Worm (Caenorhabditis elegans) whole organism, young adult: ENCODE results near the gene F35G2.3.
A peak's percentile ranks its signal among the peaks of the same experiment; 100 is the strongest.

ENCODE experiments used
- B0019.2 ChIP-seq: fragments of 200-800 bp; sonication (Bioruptor generic); conservative IDR thresholded peaks from 2 replicates; pipeline ENCODE4 v1.3.6; 2022; ENCODE audit warnings: missing genetic modification reagents, missing genetic modification characterization, missing compliant biosample characterization
- B0035.1 ChIP-seq: sonication (generic microtip); optimal IDR thresholded peaks from 2 replicates; lab custom pipeline; 2016; ENCODE audit warnings: missing genetic modification characterization, mild to moderate bottlenecking, missing compliant biosample characterization, missing genotype, missing genetic modification reagents
- B0261.1 ChIP-seq: sonication (generic microtip); optimal IDR thresholded peaks from 2 replicates; lab custom pipeline; 2016; ENCODE audit warnings: mild to moderate bottlenecking, missing genetic modification characterization, moderate library complexity, missing compliant biosample characterization
- B0336.3 ChIP-seq: fragments of 200-800 bp; sonication (Bioruptor generic); IDR thresholded peaks from 2 replicates; pipeline ENCODE4 v1.3.6; 2022; ENCODE audit warnings: missing genetic modification characterization, missing compliant biosample characterization
- F52B5.7 ChIP-seq: sonication (generic microtip); optimal IDR thresholded peaks from 2 replicates; lab custom pipeline; 2016; ENCODE audit warnings: mild to moderate bottlenecking, missing genetic modification characterization, missing compliant biosample characterization
- F55B11.4 ChIP-seq: sonication (generic microtip); optimal IDR thresholded peaks from 2 replicates; lab custom pipeline; 2016; ENCODE audit warnings: missing compliant biosample characterization, missing genetic modification characterization, borderline replicate concordance; ENCODE audit not compliant: insufficient read depth
- F57C9.4 ChIP-seq: sonication (generic microtip); optimal IDR thresholded peaks from 2 replicates; lab custom pipeline; 2017; ENCODE audit warnings: mild to moderate bottlenecking, missing genetic modification characterization, missing compliant biosample characterization
- Y53F4B.3 ChIP-seq: fragments of 200-800 bp; sonication (Bioruptor generic); IDR thresholded peaks from 2 replicates; pipeline ENCODE4 v1.3.6; 2022; ENCODE audit warnings: missing genetic modification reagents, missing genetic modification characterization, missing compliant biosample characterization
- Y56A3A.18 ChIP-seq: fragments of 200-800 bp; sonication (Bioruptor generic); IDR thresholded peaks from 2 replicates; pipeline ENCODE4 v1.3.6; 2022; ENCODE audit warnings: missing genetic modification reagents, missing genetic modification characterization, missing compliant biosample characterization
- Y95B8A.8 ChIP-seq: fragments of 200-800 bp; sonication (Bioruptor generic); IDR thresholded peaks from 2 replicates; pipeline ENCODE4 v1.3.6; 2022; ENCODE audit warnings: missing genetic modification reagents, missing genetic modification characterization, missing compliant biosample characterization
- ama-1 ChIP-seq, 3 experiments: fragments of 150-350 bp in 1 of 3; sonication (generic microtip) in 2 of 3; optimal IDR thresholded peaks; 2 replicates each; lab custom pipeline; 2014 to 2018; ENCODE audit warnings: missing biosample characterization in 2 of 3, missing genetic modification characterization in 2 of 3, missing genetic modification reagents in 2 of 3
- aptf-2 ChIP-seq: fragments of 200-800 bp; sonication (Bioruptor generic); conservative IDR thresholded peaks from 2 replicates; pipeline ENCODE4 v1.3.6; 2022; ENCODE audit warnings: missing genetic modification reagents, missing genetic modification characterization, missing compliant biosample characterization
- atf-7 ChIP-seq: sonication (generic microtip); optimal IDR thresholded peaks from 2 replicates; lab custom pipeline; 2017; ENCODE audit warnings: mild to moderate bottlenecking, missing genetic modification characterization, missing compliant biosample characterization
- ccch-3 ChIP-seq: fragments of 200-800 bp; sonication (Bioruptor generic); optimal IDR thresholded peaks from 2 replicates; lab custom pipeline; 2018; ENCODE audit warnings: mild to moderate bottlenecking, missing genetic modification characterization, missing compliant biosample characterization
- ceh-100 ChIP-seq: fragments of 200-800 bp; sonication (Bioruptor generic); IDR thresholded peaks from 2 replicates; pipeline ENCODE4 v1.3.6; 2022; ENCODE audit warnings: missing genetic modification reagents, missing genetic modification characterization, missing compliant biosample characterization
- ceh-27 ChIP-seq: fragments of 200-800 bp; sonication (Bioruptor generic); optimal IDR thresholded peaks from 2 replicates; lab custom pipeline; 2018; ENCODE audit warnings: mild to moderate bottlenecking, missing genetic modification characterization, moderate library complexity, missing compliant biosample characterization
- die-1 ChIP-seq: sonication (generic microtip); optimal IDR thresholded peaks from 2 replicates; lab custom pipeline; 2016; ENCODE audit warnings: missing genotype, mild to moderate bottlenecking, missing genetic modification characterization, missing compliant biosample characterization
- egl-18 ChIP-seq: fragments of 200-800 bp; sonication (Bioruptor generic); IDR thresholded peaks from 2 replicates; pipeline ENCODE4 v1.3.6; 2022; ENCODE audit warnings: missing genetic modification reagents, missing genetic modification characterization, missing compliant biosample characterization
- him-1 ChIP-seq: sonication (generic microtip); optimal IDR thresholded peaks from 2 replicates; lab custom pipeline; 2016; ENCODE audit warnings: missing genotype, missing genetic modification reagents, missing genetic modification characterization, missing compliant biosample characterization
- let-607 ChIP-seq, 2 experiments: fragments of 200-800 bp in 1 of 2; sonication (Bioruptor generic) in 1 of 2; sonication (generic microtip) in 1 of 2; optimal IDR thresholded peaks; 2 replicates each; lab custom pipeline; 2016 to 2018; ENCODE audit warnings: mild to moderate bottlenecking in 2 of 2, missing compliant biosample characterization in 2 of 2, missing genetic modification characterization in 2 of 2, moderate library complexity in 2 of 2, missing genotype in 1 of 2
- lir-1 ChIP-seq: fragments of 200-800 bp; sonication (Bioruptor generic); conservative IDR thresholded peaks from 2 replicates; pipeline ENCODE4 v1.3.6; 2022; ENCODE audit warnings: missing genetic modification reagents, missing genetic modification characterization, missing compliant biosample characterization
- madf-10 ChIP-seq: sonication (generic microtip); optimal IDR thresholded peaks from 2 replicates; lab custom pipeline; 2016; ENCODE audit warnings: mild to moderate bottlenecking, missing genetic modification characterization, missing compliant biosample characterization
- madf-3 ChIP-seq: fragments of 200-800 bp; sonication (Bioruptor generic); IDR thresholded peaks from 2 replicates; pipeline ENCODE4 v1.3.6; 2022; ENCODE audit warnings: missing genetic modification reagents, missing genetic modification characterization, missing compliant biosample characterization
- nfya-1 ChIP-seq: sonication (generic microtip); optimal IDR thresholded peaks from 2 replicates; lab custom pipeline; 2017; ENCODE audit warnings: antibody characterized with exemption, missing compliant biosample characterization, missing genetic modification characterization, borderline replicate concordance; ENCODE audit not compliant: insufficient read depth
- nhr-179 ChIP-seq: sonication (generic microtip); optimal IDR thresholded peaks from 2 replicates; lab custom pipeline; 2016; ENCODE audit warnings: mild to moderate bottlenecking, missing genetic modification characterization, missing compliant biosample characterization
- nhr-90 ChIP-seq: sonication (generic microtip); optimal IDR thresholded peaks from 2 replicates; lab custom pipeline; 2016; ENCODE audit warnings: missing genotype, mild to moderate bottlenecking, missing genetic modification characterization, missing compliant biosample characterization
- rec-8 ChIP-seq, 2 experiments: sonication (generic microtip); optimal IDR thresholded peaks; 2 replicates each; lab custom pipeline; 2016; ENCODE audit warnings: mild to moderate bottlenecking in 2 of 2, missing genetic modification characterization in 2 of 2, missing genetic modification reagents in 2 of 2, missing genotype in 2 of 2, missing biosample characterization in 1 of 2, missing compliant biosample characterization in 1 of 2, moderate library complexity in 1 of 2
- repo-1 ChIP-seq: sonication (generic microtip); optimal IDR thresholded peaks from 2 replicates; lab custom pipeline; 2017; ENCODE audit warnings: mild to moderate bottlenecking, missing genetic modification characterization, missing compliant biosample characterization
- sdz-38 ChIP-seq: sonication (generic microtip); optimal IDR thresholded peaks from 2 replicates; lab custom pipeline; 2016; ENCODE audit warnings: missing genotype, missing genetic modification characterization, missing compliant biosample characterization
- snpc-4 ChIP-seq, 5 experiments: fragments of 150-350 bp in 1 of 5; sonication (generic microtip) in 4 of 5; optimal IDR thresholded peaks; 2 replicates each; lab custom pipeline; 2014 to 2018; ENCODE audit warnings: missing genetic modification characterization in 5 of 5, missing biosample characterization in 3 of 5, antibody characterized with exemption in 2 of 5, mild to moderate bottlenecking in 2 of 5, missing compliant biosample characterization in 2 of 5, missing genotype in 2 of 5, moderate library complexity in 2 of 5, missing genetic modification reagents in 1 of 5
- sptf-2 ChIP-seq: fragments of 200-800 bp; sonication (Bioruptor generic); optimal IDR thresholded peaks from 2 replicates; lab custom pipeline; 2018; ENCODE audit warnings: mild to moderate bottlenecking, missing genetic modification characterization, missing compliant biosample characterization
- unc-130 ChIP-seq: sonication (generic microtip); optimal IDR thresholded peaks from 2 replicates; lab custom pipeline; 2016; ENCODE audit warnings: missing genetic modification reagents, missing genetic modification characterization, missing compliant biosample characterization
- xnd-1 ChIP-seq: sonication (generic microtip); optimal IDR thresholded peaks from 2 replicates; lab custom pipeline; 2016; ENCODE audit warnings: missing genotype, missing genetic modification reagents, missing genetic modification characterization, missing compliant biosample characterization

Gene F35G2.3

DNA sequence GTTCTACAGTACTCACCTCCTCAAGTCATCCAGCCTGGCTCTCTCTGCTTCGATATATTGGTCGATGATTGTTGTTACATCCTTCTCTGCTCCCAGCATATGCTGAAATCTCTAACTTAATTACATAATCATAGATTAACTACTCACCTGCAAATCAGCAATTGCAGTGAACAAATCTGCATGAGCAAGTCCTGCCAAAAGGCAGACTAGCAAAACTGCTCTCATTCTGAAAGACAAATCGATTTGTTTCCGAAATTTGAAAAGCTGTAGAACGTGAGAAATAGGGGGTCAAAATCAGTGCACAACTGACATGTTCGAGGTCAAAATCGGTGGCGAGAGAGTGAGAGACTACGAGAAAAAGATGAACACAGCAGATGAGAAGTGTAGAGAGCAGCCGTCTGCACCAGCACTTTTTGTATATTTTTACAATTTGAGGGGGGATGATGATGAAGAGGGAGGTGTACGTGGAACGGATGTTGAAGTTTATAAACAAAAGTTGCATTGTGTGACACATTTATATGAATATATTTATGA is 6.4 kb downstream of the F35G2.3 start, which contains the start of gene phy-2:
phy-2 (minus strand) TSS at position 226 of the 534 bp plus-strand sequence.
- TF ChIP-seq F55B11.4 (no peak), repo-1 (tag; lab: Kevin White, UChicago) (no peak), ceh-100 (no peak), ama-1 (optimal IDR thresholded peaks at IDR 0.05; lab: Kevin White, UChicago) (peak; percentile 63), ama-1 (GFP tag; optimal IDR thresholded peaks at IDR 0.05; lab: Kevin White, UChicago) (no peak), B0261.1 (tag; lab: Kevin White, UChicago) (no peak), sdz-38 (tag; lab: Kevin White, UChicago) (no peak), sptf-2 (no peak), snpc-4 (GFP tag; optimal IDR thresholded peaks at IDR 0.05; lab: Kevin White, UChicago) (no peak), snpc-4 (tag; optimal IDR thresholded peaks at IDR 0.05; lab: Kevin White, UChicago) (no peak), madf-3 (GFP tag; lab: Robert Waterston, UW) (no peak)

ce11 chrIV:12217142-12217541 is 7.7 kb downstream of the F35G2.3 start:
- peak; percentile 20 for TF ChIP-seq ama-1 (optimal IDR thresholded peaks at IDR 0.05; lab: Kevin White, UChicago)
- no peak for TF ChIP-seq ama-1 (GFP tag; optimal IDR thresholded peaks at IDR 0.05; lab: Kevin White, UChicago)
- no peak for TF ChIP-seq ccch-3 (GFP tag; lab: Kevin White, UChicago)

DNA sequence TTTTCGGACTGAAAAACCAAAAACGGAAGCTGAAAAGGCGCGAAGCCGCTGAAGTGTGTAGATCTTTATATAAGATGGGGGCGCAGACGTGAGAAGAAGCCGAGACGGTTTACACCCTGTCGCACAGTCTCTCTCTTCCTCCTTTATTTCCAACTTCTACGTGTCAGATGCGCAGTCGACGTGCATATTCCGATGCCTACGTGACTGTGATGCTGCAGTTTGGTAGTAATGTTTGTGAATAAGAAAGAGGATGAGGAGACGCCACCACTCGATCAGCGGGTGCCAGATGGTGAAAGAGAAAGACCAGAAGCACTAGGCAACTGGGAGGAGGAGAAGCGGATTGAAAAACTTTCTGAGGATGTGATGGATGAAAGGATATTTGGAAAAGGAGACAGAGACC is 8.8 kb downstream of the F35G2.3 start:
- TF ChIP-seq F52B5.7 (tag; lab: Kevin White, UChicago), result no peak
- no peak for TF ChIP-seq Y95B8A.8 (GFP tag; lab: Robert Waterston, UW)
- TF ChIP-seq him-1 (tag; lab: Kevin White, UChicago), result no peak
- TF ChIP-seq B0336.3 (GFP tag; lab: Robert Waterston, UW), result no peak
- no peak for TF ChIP-seq nhr-90
- no peak for TF ChIP-seq madf-10 (tag; lab: Kevin White, UChicago)
- no peak for TF ChIP-seq Y56A3A.18 (GFP tag; lab: Robert Waterston, UW)
- TF ChIP-seq B0019.2 (GFP tag; lab: Robert Waterston, UW), result no peak
- TF ChIP-seq atf-7 (tag; lab: Kevin White, UChicago), result no peak
- no peak for TF ChIP-seq die-1 (tag; lab: Kevin White, UChicago)
- no peak for TF ChIP-seq nhr-179 (tag; lab: Kevin White, UChicago)

ce11 chrIV:12219309-12219708 is 9.9 kb downstream of the F35G2.3 start, which contains the start of gene F35G2.5:
F35G2.5 (plus strand) TSS chrIV:12219609.
- no peak for TF ChIP-seq F57C9.4
- TF ChIP-seq unc-130 (GFP tag; lab: Kevin White, UChicago), result no peak
- no peak for TF ChIP-seq let-607 (tag; optimal IDR thresholded peaks at IDR 0.05; lab: Kevin White, UChicago)
- no peak for TF ChIP-seq ceh-27 (GFP tag; lab: Kevin White, UChicago)
- no peak for TF ChIP-seq B0035.1
- no peak for TF ChIP-seq rec-8 (tag; optimal IDR thresholded peaks at IDR 0.05; lab: Kevin White, UChicago)
- no peak for TF ChIP-seq egl-18 (GFP tag; lab: Robert Waterston, UW)

- TF ChIP-seq lir-1 (GFP tag; lab: Robert Waterston, UW) (no peak), xnd-1 (no peak), aptf-2 (GFP tag; lab: Robert Waterston, UW) (no peak), Y53F4B.3 (GFP tag; lab: Robert Waterston, UW) (no peak), nfya-1 (tag; lab: Kevin White, UChicago) (no peak), sptf-2 (no peak)
Observed at ce11 chrIV:12227012-12227411, 17.6 kb downstream of the F35G2.3 start, which contains the start of gene mlt-3. mlt-3 (minus strand) TSS chrIV:12227112.
